Worm (Caenorhabditis elegans) whole organism, mixed stage, embryonic: Measurements from ENCODE around the gene F54D5.24.

ENCODE experiments used
- blmp-1 ChIP-seq: fragments of 150-350 bp; optimal IDR thresholded peaks from 2 replicates; lab custom pipeline; 2014; ENCODE audit warnings: missing biosample characterization, missing genetic modification characterization
- elt-3 ChIP-seq: fragments of 150-350 bp; optimal IDR thresholded peaks from 2 replicates; lab custom pipeline; 2014; ENCODE audit warnings: missing biosample characterization, missing genetic modification characterization
- mep-1 ChIP-seq: fragments of 150-350 bp; optimal IDR thresholded peaks from 2 replicates; lab custom pipeline; 2017; ENCODE audit warnings: missing biosample characterization, missing genetic modification reagents, missing genetic modification characterization, inconsistent platforms
- nhr-237 ChIP-seq: fragments of 150-350 bp; optimal IDR thresholded peaks from 2 replicates; lab custom pipeline; 2014; ENCODE audit warnings: missing biosample characterization, missing genetic modification characterization
- sptf-1 ChIP-seq: sonication (generic microtip); optimal IDR thresholded peaks from 2 replicates; lab custom pipeline; 2017; ENCODE audit warnings: mild to moderate bottlenecking, missing genetic modification characterization, moderate library complexity, missing compliant biosample characterization
- ztf-11 ChIP-seq: fragments of 150-350 bp; optimal IDR thresholded peaks from 2 replicates; lab custom pipeline; 2014; ENCODE audit warnings: missing biosample characterization, missing genetic modification characterization

ce11 chrII:11577397-11577796 is 21.6 kb downstream of the F54D5.24 start, which contains the start of gene pcs-1:
- TF ChIP-seq nhr-237 (no peak), ztf-11 (tag; lab: Kevin White, UChicago) (no peak), sptf-1 (tag; lab: Kevin White, UChicago) (no peak), elt-3 (tag; lab: Kevin White, UChicago) (no peak), mep-1 (no peak), blmp-1 (tag; lab: Kevin White, UChicago) (no peak)
